Fruit fly (Drosophila melanogaster) whole organism, embryonic: ENCODE measurements around the gene AGO2.

Experiments used
- Adf1 ChIP-seq: fragments of 200-800 bp; sonication (Bioruptor generic); IDR thresholded peaks from 2 replicates; pipeline ENCODE4 v1.3.6; 2022; ENCODE audit warnings: missing biosample characterization, missing genetic modification characterization
- B-H1 ChIP-seq: fragments of 200-800 bp; sonication (Bioruptor generic); IDR thresholded peaks from 3 replicates; pipeline ENCODE4 v1.3.6; 2022; ENCODE audit warnings: missing biosample characterization, missing genetic modification characterization
- BEAF-32 ChIP-seq: fragments of 200-800 bp; sonication (Bioruptor generic); optimal IDR thresholded peaks from 3 replicates; lab custom pipeline; 2017; ENCODE audit warnings: missing biosample characterization, missing genetic modification characterization, mild to moderate bottlenecking, moderate library complexity, missing genetic modification reagents
- Bteb2 ChIP-seq: fragments of 200-800 bp; sonication (Bioruptor generic); optimal IDR thresholded peaks from 2 replicates; lab custom pipeline; 2016; ENCODE audit warnings: missing biosample characterization, missing genetic modification characterization
- CG10979 ChIP-seq: fragments of 200-800 bp; sonication (Bioruptor generic); optimal IDR thresholded peaks from 2 replicates; lab custom pipeline; 2018; ENCODE audit warnings: missing biosample characterization, mild to moderate bottlenecking, missing genetic modification characterization, moderate library complexity
- CG12659 ChIP-seq: fragments of 200-800 bp; sonication (Bioruptor generic); optimal IDR thresholded peaks from 3 replicates; lab custom pipeline; 2017; ENCODE audit warnings: mild to moderate bottlenecking, missing biosample characterization, missing genetic modification reagents, missing genetic modification characterization
- CG15514 ChIP-seq: fragments of 200-800 bp; sonication (Bioruptor generic); optimal IDR thresholded peaks from 3 replicates; lab custom pipeline; 2017; ENCODE audit warnings: missing biosample characterization, missing genetic modification characterization, mild to moderate bottlenecking, moderate library complexity, missing genetic modification reagents
- CG1602 ChIP-seq: fragments of 200-800 bp; sonication (Bioruptor generic); optimal IDR thresholded peaks from 3 replicates; lab custom pipeline; 2016; ENCODE audit warnings: missing biosample characterization, missing genetic modification characterization
- CG17802 ChIP-seq: fragments of 200-800 bp; sonication (Bioruptor generic); optimal IDR thresholded peaks from 2 replicates; lab custom pipeline; 2018; ENCODE audit warnings: missing biosample characterization, mild to moderate bottlenecking, missing genetic modification characterization, moderate library complexity
- CG1832 ChIP-seq: fragments of 200-800 bp; sonication (Bioruptor generic); optimal IDR thresholded peaks from 2 replicates; lab custom pipeline; 2017; ENCODE audit warnings: missing biosample characterization, mild to moderate bottlenecking, missing genetic modification characterization, inconsistent platforms
- CG18599 ChIP-seq: fragments of 200-800 bp; sonication (Bioruptor generic); optimal IDR thresholded peaks from 3 replicates; lab custom pipeline; 2017; ENCODE audit warnings: missing biosample characterization, missing genetic modification characterization, mild to moderate bottlenecking, moderate library complexity, missing genetic modification reagents
- CG31441 ChIP-seq: fragments of 200-800 bp; sonication (Bioruptor generic); IDR thresholded peaks from 2 replicates; pipeline ENCODE4 v1.3.6; 2022; ENCODE audit warnings: missing biosample characterization, missing genetic modification characterization
- CG34422 ChIP-seq: fragments of 200-800 bp; sonication (Bioruptor generic); IDR thresholded peaks from 3 replicates; pipeline ENCODE4 v1.3.6; 2022; ENCODE audit warnings: missing biosample characterization, missing genetic modification characterization
- CG5245 ChIP-seq: fragments of 200-800 bp; sonication (Bioruptor generic); optimal IDR thresholded peaks from 3 replicates; lab custom pipeline; 2016; ENCODE audit warnings: missing biosample characterization, missing genetic modification characterization
- CG6254 ChIP-seq: fragments of 200-800 bp; sonication (Bioruptor generic); optimal IDR thresholded peaks from 3 replicates; lab custom pipeline; 2017; ENCODE audit warnings: mild to moderate bottlenecking, missing biosample characterization, missing genetic modification reagents, missing genetic modification characterization
- CG6791 ChIP-seq: fragments of 200-800 bp; sonication (Bioruptor generic); IDR thresholded peaks from 3 replicates; pipeline ENCODE4 v1.3.6; 2022; ENCODE audit warnings: missing biosample characterization, missing genetic modification characterization; ENCODE audit not compliant: partially characterized antibody
- CG7372 ChIP-seq: fragments of 200-800 bp; sonication (Bioruptor generic); IDR thresholded peaks from 2 replicates; pipeline ENCODE4 v1.3.6; 2022; ENCODE audit warnings: missing biosample characterization, missing genetic modification characterization
- CG7556 ChIP-seq: fragments of 200-800 bp; sonication (Bioruptor generic); optimal IDR thresholded peaks from 2 replicates; lab custom pipeline; 2017; ENCODE audit warnings: missing biosample characterization, mild to moderate bottlenecking, missing genetic modification characterization
- CG9215 ChIP-seq: fragments of 200-800 bp; sonication (Bioruptor generic); IDR thresholded peaks from 2 replicates; pipeline ENCODE4 v1.3.6; 2022; ENCODE audit warnings: missing biosample characterization, missing genetic modification characterization
- CG9727 ChIP-seq: fragments of 200-800 bp; sonication (Bioruptor generic); optimal IDR thresholded peaks from 3 replicates; lab custom pipeline; 2017; ENCODE audit warnings: missing biosample characterization, mild to moderate bottlenecking, missing genetic modification characterization
- CG9797 ChIP-seq: fragments of 200-800 bp; sonication (Bioruptor generic); optimal IDR thresholded peaks from 3 replicates; lab custom pipeline; 2018; ENCODE audit warnings: missing biosample characterization, mild to moderate bottlenecking, missing genetic modification characterization
- CG9817 ChIP-seq: fragments of 200-800 bp; sonication (Bioruptor generic); optimal IDR thresholded peaks from 2 replicates; lab custom pipeline; 2018; ENCODE audit warnings: missing biosample characterization, mild to moderate bottlenecking, missing genetic modification characterization, moderate library complexity
- Dbx ChIP-seq: fragments of 200-800 bp; sonication (Bioruptor generic); IDR thresholded peaks from 3 replicates; pipeline ENCODE4 v1.3.6; 2022; ENCODE audit warnings: missing biosample characterization, missing genetic modification characterization
- Ets97D ChIP-seq: fragments of 200-800 bp; sonication (Bioruptor generic); optimal IDR thresholded peaks from 3 replicates; lab custom pipeline; 2016; ENCODE audit warnings: missing biosample characterization, missing genetic modification characterization
- Fer2 ChIP-seq: fragments of 200-800 bp; sonication (Bioruptor generic); optimal IDR thresholded peaks from 2 replicates; lab custom pipeline; 2018; ENCODE audit warnings: missing biosample characterization, mild to moderate bottlenecking, missing genetic modification characterization, moderate library complexity
- Hr51 ChIP-seq, 2 experiments: fragments of 200-800 bp; sonication (Bioruptor generic); optimal IDR thresholded peaks; 2 replicates in 1 of 2; 3 replicates in 1 of 2; lab custom pipeline; 2016 to 2018; ENCODE audit warnings: missing biosample characterization in 2 of 2, missing genetic modification characterization in 2 of 2, mild to moderate bottlenecking in 1 of 2, moderate library complexity in 1 of 2
- Hsf ChIP-seq: fragments of 200-800 bp; sonication (Bioruptor generic); optimal IDR thresholded peaks from 3 replicates; lab custom pipeline; 2016; ENCODE audit warnings: missing biosample characterization, missing genetic modification characterization
- MBD-R2 ChIP-seq: fragments of 200-800 bp; sonication (Bioruptor generic); IDR thresholded peaks from 2 replicates; pipeline ENCODE4 v1.3.6; 2022; ENCODE audit warnings: missing biosample characterization, missing genetic modification characterization
- Nf-YC ChIP-seq: fragments of 200-800 bp; optimal IDR thresholded peaks from 3 replicates; lab custom pipeline; 2019; ENCODE audit warnings: missing biosample characterization, mild to moderate bottlenecking, missing genetic modification characterization, moderate library complexity
- Opbp ChIP-seq: fragments of 200-800 bp; sonication (Bioruptor generic); IDR thresholded peaks from 3 replicates; pipeline ENCODE4 v1.3.6; 2022; ENCODE audit warnings: missing biosample characterization, missing genetic modification characterization; ENCODE audit not compliant: partially characterized antibody
- Ssrp ChIP-seq: fragments of 200-800 bp; sonication (Bioruptor generic); optimal IDR thresholded peaks from 2 replicates; lab custom pipeline; 2018; ENCODE audit warnings: missing biosample characterization, mild to moderate bottlenecking, missing genetic modification characterization, moderate library complexity
- TFAM ChIP-seq: fragments of 200-800 bp; sonication (Bioruptor generic); optimal IDR thresholded peaks from 2 replicates; lab custom pipeline; 2017; ENCODE audit warnings: missing biosample characterization, missing genetic modification characterization, inconsistent platforms
- Tbp ChIP-seq: fragments of >200 bp; optimal IDR thresholded peaks from 2 replicates; lab custom pipeline; 2018; ENCODE audit warnings: missing biosample characterization, missing genetic modification characterization
- Trl ChIP-seq, 3 experiments: fragments of >200 bp in 2 of 3; fragments of 200-800 bp in 1 of 3; sonication (Bioruptor generic) in 1 of 3; optimal IDR thresholded peaks; 2 replicates in 1 of 3; 3 replicates in 2 of 3; lab custom pipeline; 2016 to 2017; ENCODE audit warnings: missing biosample characterization in 1 of 3, missing genetic modification characterization in 1 of 3
- bsh ChIP-seq, 2 experiments: fragments of 200-800 bp; sonication (Bioruptor generic); optimal IDR thresholded peaks; 2 replicates each; lab custom pipeline; 2017 to 2018; ENCODE audit warnings: mild to moderate bottlenecking in 2 of 2, missing biosample characterization in 2 of 2, missing genetic modification characterization in 2 of 2, moderate library complexity in 1 of 2
- ci ChIP-seq: fragments of 200-800 bp; sonication (Bioruptor generic); IDR thresholded peaks from 3 replicates; pipeline ENCODE4 v1.3.6; 2022; ENCODE audit warnings: missing biosample characterization, missing genetic modification characterization
- corto ChIP-seq: fragments of 200-800 bp; sonication (Bioruptor generic); optimal IDR thresholded peaks from 2 replicates; lab custom pipeline; 2016; ENCODE audit warnings: missing biosample characterization, mild to moderate bottlenecking, missing genetic modification characterization, moderate library complexity
- dmrt99B ChIP-seq: fragments of 200-800 bp; sonication (Bioruptor generic); optimal IDR thresholded peaks from 2 replicates; lab custom pipeline; 2018; ENCODE audit warnings: missing biosample characterization, mild to moderate bottlenecking, missing genetic modification characterization, moderate library complexity
- fu2 ChIP-seq: fragments of 200-800 bp; sonication (Bioruptor generic); optimal IDR thresholded peaks from 2 replicates; lab custom pipeline; 2016; ENCODE audit warnings: missing biosample characterization, missing genetic modification characterization
- prd ChIP-seq, 3 experiments: fragments of >200 bp in 2 of 3; fragments of 200-800 bp in 1 of 3; sonication (Bioruptor generic) in 1 of 3; optimal IDR thresholded peaks in 2 of 3; IDR thresholded peaks in 1 of 3; 2 replicates in 2 of 3; 3 replicates in 1 of 3; pipeline versions ENCODE4 v1.3.6 to Lab custom; 2017 to 2022; ENCODE audit warnings: missing biosample characterization in 1 of 3, missing genetic modification characterization in 1 of 3
- pzg ChIP-seq: fragments of 200-800 bp; sonication (Bioruptor generic); optimal IDR thresholded peaks from 3 replicates; lab custom pipeline; 2018; ENCODE audit warnings: missing biosample characterization, mild to moderate bottlenecking, missing genetic modification characterization, moderate library complexity
- ranshi ChIP-seq: fragments of 200-800 bp; sonication (Bioruptor generic); IDR thresholded peaks from 2 replicates; pipeline ENCODE4 v1.3.6; 2022; ENCODE audit warnings: missing biosample characterization, missing genetic modification characterization
- slbo ChIP-seq: fragments of 200-800 bp; sonication (Bioruptor generic); IDR thresholded peaks from 2 replicates; pipeline ENCODE4 v1.3.6; 2022; ENCODE audit warnings: missing biosample characterization, missing genetic modification characterization
- sqz ChIP-seq: fragments of 200-800 bp; sonication (Bioruptor generic); optimal IDR thresholded peaks from 3 replicates; lab custom pipeline; 2018; ENCODE audit warnings: missing biosample characterization, mild to moderate bottlenecking, missing genetic modification characterization
- stwl ChIP-seq: fragments of 200-800 bp; sonication (Bioruptor generic); optimal IDR thresholded peaks from 3 replicates; lab custom pipeline; 2018; ENCODE audit warnings: missing biosample characterization, mild to moderate bottlenecking, missing genetic modification characterization, moderate library complexity
- ttk ChIP-seq: fragments of 200-800 bp; sonication (Bioruptor generic); IDR thresholded peaks from 2 replicates; pipeline ENCODE4 v2.1.2; 2022; ENCODE audit warnings: missing biosample characterization, missing genetic modification characterization

The AGO2 gene

DNA sequence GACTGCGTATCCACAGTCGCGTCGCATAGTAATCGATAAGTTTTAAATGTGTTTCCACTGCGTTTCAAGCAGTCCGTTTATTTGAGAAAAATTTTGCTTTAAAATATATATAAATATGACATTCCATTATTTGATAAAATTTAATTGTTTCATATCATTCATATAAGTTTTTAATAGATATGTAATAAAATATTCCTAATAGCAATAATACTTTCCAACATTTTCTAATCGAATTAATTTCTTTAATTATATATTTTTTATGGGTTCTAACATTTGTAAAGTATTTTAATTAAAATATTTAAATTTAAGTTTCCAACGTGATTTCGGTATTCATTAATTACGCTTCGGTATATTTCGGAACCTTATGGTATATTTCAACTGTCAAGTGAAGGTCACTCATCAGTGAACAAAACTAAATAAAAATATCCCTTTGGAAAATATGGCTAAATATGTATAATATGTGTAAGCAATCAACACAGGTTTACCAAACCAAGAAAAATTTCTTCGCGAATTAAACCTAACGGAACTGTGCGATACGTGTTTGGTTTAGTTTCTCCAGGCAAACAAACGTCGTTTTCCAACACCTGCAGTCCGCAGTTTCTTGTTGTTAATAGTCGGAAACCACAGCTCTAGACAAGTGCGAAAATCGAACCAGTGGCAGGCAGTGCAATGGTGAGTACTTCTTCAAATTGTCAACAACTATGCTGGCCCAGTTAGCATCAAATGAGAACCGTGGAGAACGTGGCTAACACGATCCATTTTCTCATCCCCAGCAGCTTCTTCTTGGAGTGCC, 9.3 kb downstream of the AGO2 start, which contains the start of the genes CG7739 and SCCRO (continued):
- TF ChIP-seq Hr51 (GFP tag; optimal IDR thresholded peaks at IDR 0.05; lab: Kevin White, UChicago) (peak; percentile 43 to 67), CG10979 (tag; lab: Kevin White, UChicago) (peak; percentile 19), MBD-R2 (GFP tag; lab: Robert Waterston, UW) (peak; percentile 77), CG5245 (GFP tag; lab: Kevin White, UChicago) (peak; percentile 44), stwl (peak; percentile 33), CG31441 (GFP tag; lab: Robert Waterston, UW) (peak; percentile 81), CG6254 (GFP tag; lab: Kevin White, UChicago) (no peak), ttk (peak; percentile 66), CG9215 (GFP tag; lab: Robert Waterston, UW) (peak; percentile 53), Bteb2 (GFP tag; lab: Kevin White, UChicago) (no peak), bsh (GFP tag; optimal IDR thresholded peaks at IDR 0.05; lab: Kevin White, UChicago) (peak in 1 of 2 experiments; percentile 67), Ssrp (tag; lab: Kevin White, UChicago) (peak; percentile 61), CG34422 (GFP tag; lab: Robert Waterston, UW) (peak; percentile 72; the same call in 2 of the 3 replicates), CG9797 (GFP tag; lab: Kevin White, UChicago) (peak; percentile 49), Tbp (no peak), CG6791 (GFP tag; lab: Robert Waterston, UW) (peak; percentile 46; the same call in 2 of the 3 replicates), CG12659 (GFP tag; lab: Kevin White, UChicago) (peak; percentile 79), sqz (GFP tag; lab: Kevin White, UChicago) (no peak), CG1602 (GFP tag; lab: Kevin White, UChicago) (peak; percentile 56), Dbx (GFP tag; lab: Robert Waterston, UW) (peak; percentile 72; the same call in 2 of the 3 replicates), Opbp (GFP tag; lab: Robert Waterston, UW) (0 out of 3 replicates have a peak, but pooled peaks have one; percentile 61), CG1832 (GFP tag; lab: Kevin White, UChicago) (no peak), slbo (GFP tag; lab: Robert Waterston, UW) (peak; percentile 86), CG9817 (tag; lab: Kevin White, UChicago) (peak; percentile 71), ci (GFP tag; lab: Robert Waterston, UW) (peak; percentile 66; the same call in 2 of the 3 replicates), dmrt99B (tag; lab: Kevin White, UChicago) (no peak), B-H1 (GFP tag; lab: Robert Waterston, UW) (peak; percentile 51; the same call in 1 of the 3 replicates), TFAM (GFP tag; lab: Kevin White, UChicago) (no peak), CG9727 (GFP tag; lab: Kevin White, UChicago) (peak; percentile 60), Adf1 (GFP tag; lab: Robert Waterston, UW) (peak; percentile 47), ranshi (GFP tag; lab: Robert Waterston, UW) (peak; percentile 73; the same call in 1 of the 2 replicates), CG18599 (GFP tag; lab: Kevin White, UChicago) (peak; percentile 35), CG7372 (GFP tag; lab: Robert Waterston, UW) (peak; percentile 61), BEAF-32 (GFP tag; lab: Kevin White, UChicago) (peak; percentile 67), corto (GFP tag; lab: Kevin White, UChicago) (peak; percentile 36), pzg (GFP tag; lab: Kevin White, UChicago) (peak; percentile 36), CG15514 (GFP tag; lab: Kevin White, UChicago) (peak; percentile 71), Hsf (GFP tag; lab: Kevin White, UChicago) (peak; percentile 0), Trl (optimal IDR thresholded peaks at IDR 0.05; lab: Kevin White, UChicago) (no peak), Trl (GFP tag; optimal IDR thresholded peaks at IDR 0.05; lab: Kevin White, UChicago) (peak; percentile 31), Fer2 (tag; lab: Kevin White, UChicago) (peak; percentile 56), fu2 (GFP tag; lab: Kevin White, UChicago) (peak; percentile 14), CG7556 (GFP tag; lab: Kevin White, UChicago) (peak; percentile 33), CG17802 (tag; lab: Kevin White, UChicago) (peak; percentile 70), Nf-YC (tag; lab: Kevin White, UChicago) (peak; percentile 61), prd (optimal IDR thresholded peaks at IDR 0.05; lab: Kevin White, UChicago) (no peak), prd (GFP tag; IDR thresholded peaks at IDR 0.05; lab: Robert Waterston, UW) (peak; percentile 51; the same call in 1 of the 3 replicates), Ets97D (GFP tag; lab: Kevin White, UChicago) (peak; percentile 30)
